Fruit fly (Drosophila melanogaster): ENCODE data around the gene CG31659.

The CG31659 gene

DNA sequence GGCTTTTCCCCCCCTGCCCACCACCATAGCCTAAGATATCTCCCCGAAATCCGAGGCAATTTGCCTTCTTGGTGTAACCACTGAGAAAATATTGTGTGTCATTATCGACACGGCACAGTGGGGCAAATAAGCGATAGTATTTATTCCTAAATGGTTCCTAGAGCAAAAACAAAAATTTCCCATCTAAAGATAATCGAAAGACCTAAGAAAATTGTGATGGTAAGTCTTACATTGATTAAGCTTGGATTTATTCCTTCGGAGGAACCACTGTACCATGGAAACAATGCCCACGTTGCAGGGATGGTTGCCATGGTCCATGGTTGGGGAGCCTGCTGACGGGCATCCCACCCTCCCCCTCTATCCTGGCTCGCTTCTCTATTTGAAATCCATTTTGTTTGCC lies 43.2 kb downstream of the CG31659 start (continued):
- TF ChIP-seq tap (tag; optimal IDR thresholded peaks at IDR 0.05) (peak; percentile 18), CG1233 (GFP tag; optimal IDR thresholded peaks at IDR 0.05) (no peak), CG13775 (GFP tag; optimal IDR thresholded peaks at IDR 0.05) (no peak), chinmo (GFP tag; IDR thresholded peaks at IDR 0.05; ENCODE audit: partially characterized antibody) (no peak), CG10267 (tag; optimal IDR thresholded peaks at IDR 0.05) (no peak), CG15696 (tag; optimal IDR thresholded peaks at IDR 0.05) (no peak), CG4854 (GFP tag; optimal IDR thresholded peaks at IDR 0.05) (no peak), ATbp (GFP tag; optimal IDR thresholded peaks at IDR 0.05) (peak; percentile 32), CG8359 (GFP tag; optimal IDR thresholded peaks at IDR 0.05; ENCODE audit: borderline replicate concordance) (no peak), CG10959 (GFP tag; IDR thresholded peaks at IDR 0.05) (no peak), CG5245 (GFP tag; optimal IDR thresholded peaks at IDR 0.05) (no peak), Hmr (GFP tag; optimal IDR thresholded peaks at IDR 0.05) (peak; percentile 53), CG7839 (tag; optimal IDR thresholded peaks at IDR 0.05) (peak; percentile 36), CG6791 (GFP tag; IDR thresholded peaks at IDR 0.05; ENCODE audit: partially characterized antibody) (no peak), NC2β (GFP tag; optimal IDR thresholded peaks at IDR 0.05) (no peak), MBD-R2 (GFP tag; IDR thresholded peaks at IDR 0.05) (no peak), otp (GFP tag; IDR thresholded peaks at IDR 0.05) (0 out of 3 replicates have a peak, but pooled peaks have one; percentile 12), lilli (GFP tag; optimal IDR thresholded peaks at IDR 0.05) (peak; percentile 36), prd (optimal IDR thresholded peaks at IDR 0.05) (no peak), prd (GFP tag; IDR thresholded peaks at IDR 0.05) (peak; percentile 53; the same call in 2 of the 3 replicates), zen2 (GFP tag; IDR thresholded peaks at IDR 0.05; ENCODE audit: partially characterized antibody) (no peak), run (tag; optimal IDR thresholded peaks at IDR 0.05) (no peak), inv (GFP tag; IDR thresholded peaks at IDR 0.05; ENCODE audit: partially characterized antibody) (no peak), CG11560 (tag; IDR thresholded peaks at IDR 0.05) (no peak), lbe (GFP tag; optimal IDR thresholded peaks at IDR 0.05) (no peak), CG10321 (GFP tag; IDR thresholded peaks at IDR 0.05) (no peak), CHES-1-like (GFP tag; optimal IDR thresholded peaks at IDR 0.05) (no peak), CG14441 (GFP tag; IDR thresholded peaks at IDR 0.05) (no peak), CG3407 (GFP tag; optimal IDR thresholded peaks at IDR 0.05) (peak; percentile 5), dati (GFP tag; IDR thresholded peaks at IDR 0.05) (no peak), Lim3 (GFP tag; IDR thresholded peaks at IDR 0.05) (no peak), CG7556 (GFP tag; optimal IDR thresholded peaks at IDR 0.05) (peak; percentile 54), CG11085 (GFP tag; IDR thresholded peaks at IDR 0.05) (no peak), CG30403 (GFP tag; optimal IDR thresholded peaks at IDR 0.05) (peak; percentile 8), pros (GFP tag; optimal IDR thresholded peaks at IDR 0.05) (no peak), Dfd (GFP tag; optimal IDR thresholded peaks at IDR 0.05) (no peak), grau (tag; optimal IDR thresholded peaks at IDR 0.05) (peak; percentile 47), CG6272 (GFP tag; IDR thresholded peaks at IDR 0.05) (no peak), trem (tag; optimal IDR thresholded peaks at IDR 0.05) (no peak), Trl (optimal IDR thresholded peaks at IDR 0.05) (no peak), Trl (GFP tag; optimal IDR thresholded peaks at IDR 0.05) (no peak), dpn (GFP tag; optimal IDR thresholded peaks at IDR 0.05) (peak; percentile 12 to 26), Fer2 (tag; optimal IDR thresholded peaks at IDR 0.05) (no peak), CG1647 (GFP tag; optimal IDR thresholded peaks at IDR 0.05) (no peak), Adf1 (GFP tag; IDR thresholded peaks at IDR 0.05) (no peak), Nf-YB (GFP tag; optimal IDR thresholded peaks at IDR 0.05) (no peak), Xrp1 (GFP tag; IDR thresholded peaks at IDR 0.05) (peak; percentile 48; the same call in 1 of the 2 replicates), bigmax (GFP tag; optimal IDR thresholded peaks at IDR 0.05) (no peak), CG17829 (tag; optimal IDR thresholded peaks at IDR 0.05) (no peak), CG31365 (tag; optimal IDR thresholded peaks at IDR 0.05) (no peak), Atf-2 (GFP tag; optimal IDR thresholded peaks at IDR 0.05) (no peak), CG12236 (GFP tag; optimal IDR thresholded peaks at IDR 0.05) (no peak)

All from whole organism, embryonic.